Worm (Caenorhabditis elegans): Measurements from ENCODE around the gene K12B6.9.

DNA sequence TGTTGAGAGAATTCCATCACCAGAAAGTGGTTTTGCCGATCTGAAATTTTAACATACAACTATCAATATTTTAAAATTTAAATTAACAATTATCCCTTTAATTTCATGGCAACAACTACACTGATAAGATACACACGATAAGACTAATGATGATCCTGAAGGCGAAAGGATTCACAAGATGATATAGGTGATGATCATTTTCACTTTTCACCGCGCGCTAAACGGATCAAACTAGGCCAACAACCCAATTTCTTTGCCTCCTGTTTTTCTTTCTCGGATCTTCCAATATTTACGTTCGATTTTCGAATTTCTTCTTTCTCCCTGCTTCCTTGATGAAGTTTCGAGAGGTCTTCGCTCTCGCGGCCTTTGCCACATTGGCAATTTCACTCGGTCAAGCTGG, 33.3 kb downstream of the K12B6.9 start, which contains the start of gene K08B12.1:
- TF ChIP-seq unc-62 (GFP tag; optimal IDR thresholded peaks at IDR 0.05 in 1 of 2): no peak
- TF ChIP-seq unc-62 (tag; optimal IDR thresholded peaks at IDR 0.05): no peak
- TF ChIP-seq nhr-77 (tag; optimal IDR thresholded peaks at IDR 0.05): no peak
- no peak for TF ChIP-seq lsy-2 (tag; optimal IDR thresholded peaks at IDR 0.05)
- no peak for TF ChIP-seq ceh-32 (tag; optimal IDR thresholded peaks at IDR 0.05; ENCODE audit: poor library complexity)
- TF ChIP-seq sdz-12 (GFP tag; optimal IDR thresholded peaks at IDR 0.05): no peak
- TF ChIP-seq vab-7 (GFP tag; IDR thresholded peaks at IDR 0.05): no peak
- TF ChIP-seq lin-39 (tag; optimal IDR thresholded peaks at IDR 0.05): no peak
- TF ChIP-seq unc-130 (GFP tag; optimal IDR thresholded peaks at IDR 0.05): no peak
- TF ChIP-seq ZK546.5 (tag; optimal IDR thresholded peaks at IDR 0.05): no peak
- TF ChIP-seq nhr-6 (tag; optimal IDR thresholded peaks at IDR 0.05): no peak
- no peak for TF ChIP-seq egl-43 (GFP tag; IDR thresholded peaks at IDR 0.05)
- no peak for TF ChIP-seq hlh-30 (tag; optimal IDR thresholded peaks at IDR 0.05; ENCODE audit: insufficient read depth)

All from whole organism, L4 larva.